Fruit fly (Drosophila melanogaster): ENCODE data around the gene btn.
A peak's percentile ranks its signal among the peaks of the same experiment; 100 is the strongest.

The btn gene

dm6 chr3R:22536504-22537423 is 49.7 kb downstream of the btn start (continued):
- TF ChIP-seq CG10147 (GFP tag; optimal IDR thresholded peaks at IDR 0.05) (peak; percentile 9), pzg (GFP tag; optimal IDR thresholded peaks at IDR 0.05) (no peak), GATAe (GFP tag; conservative IDR thresholded peaks at IDR 0.05) (no peak), ci (GFP tag; IDR thresholded peaks at IDR 0.05) (peak; percentile 62; the same call in 1 of the 3 replicates), CG43689 (GFP tag; IDR thresholded peaks at IDR 0.05) (0 out of 2 replicates have a peak, but pooled peaks have one; percentile 22), row (GFP tag; IDR thresholded peaks at IDR 0.05) (peak; percentile 65), CG6654 (GFP tag; optimal IDR thresholded peaks at IDR 0.05) (no peak), CG3838 (GFP tag; optimal IDR thresholded peaks at IDR 0.05) (no peak), CG42726 (GFP tag; IDR thresholded peaks at IDR 0.05; ENCODE audit: partially characterized antibody) (no peak), CG11560 (tag; IDR thresholded peaks at IDR 0.05) (no peak), dmrt11E (tag; optimal IDR thresholded peaks at IDR 0.05) (no peak), Ada2b (GFP tag; IDR thresholded peaks at IDR 0.05) (peak; percentile 33; the same call in 1 of the 2 replicates), chif (GFP tag; optimal IDR thresholded peaks at IDR 0.05) (no peak), Chrac-16 (GFP tag; optimal IDR thresholded peaks at IDR 0.05) (no peak), Atf-2 (GFP tag; optimal IDR thresholded peaks at IDR 0.05) (no peak), CG10654 (GFP tag; optimal IDR thresholded peaks at IDR 0.05) (no peak), tin (GFP tag; optimal IDR thresholded peaks at IDR 0.05) (peak; percentile 1), Fer2 (tag; optimal IDR thresholded peaks at IDR 0.05) (no peak), grau (tag; optimal IDR thresholded peaks at IDR 0.05) (peak; percentile 54), amos (GFP tag; IDR thresholded peaks at IDR 0.05; ENCODE audit: partially characterized antibody) (no peak), crc (GFP tag; optimal IDR thresholded peaks at IDR 0.05) (no peak), Ssrp (tag; optimal IDR thresholded peaks at IDR 0.05) (peak; percentile 23), CG3726 (GFP tag; IDR thresholded peaks at IDR 0.05) (0 out of 3 replicates have a peak, but pooled peaks have one; percentile 31), sc (optimal IDR thresholded peaks at IDR 0.05) (no peak), sc (GFP tag; optimal IDR thresholded peaks at IDR 0.05) (no peak), H2.0 (GFP tag; IDR thresholded peaks at IDR 0.05) (0 out of 2 replicates have a peak, but pooled peaks have one; percentile 9), Side (GFP tag; optimal IDR thresholded peaks at IDR 0.05) (no peak), Atf6 (GFP tag; IDR thresholded peaks at IDR 0.05) (peak; percentile 32; the same call in 1 of the 2 replicates), zf30C (GFP tag; optimal IDR thresholded peaks at IDR 0.05) (no peak), MTF-1 (GFP tag; optimal IDR thresholded peaks at IDR 0.05; ENCODE audit: borderline replicate concordance) (no peak), Mes4 (GFP tag; optimal IDR thresholded peaks at IDR 0.05) (no peak), eyg (GFP tag; optimal IDR thresholded peaks at IDR 0.05) (no peak), Dad (GFP tag; optimal IDR thresholded peaks at IDR 0.05) (no peak), CG9932 (GFP tag; IDR thresholded peaks at IDR 0.05) (no peak), vnd (GFP tag; IDR thresholded peaks at IDR 0.05; ENCODE audit: partially characterized antibody) (no peak), sens (GFP tag) (peak; percentile 89), CG8924 (tag; optimal IDR thresholded peaks at IDR 0.05) (peak; percentile 50), Eip74EF (GFP tag; optimal IDR thresholded peaks at IDR 0.05) (peak in 1 of 2 experiments; percentile 56), CG12219 (GFP tag; optimal IDR thresholded peaks at IDR 0.05) (peak; percentile 25), CG7556 (GFP tag; optimal IDR thresholded peaks at IDR 0.05) (peak; percentile 39), emc (GFP tag; optimal IDR thresholded peaks at IDR 0.05) (no peak), CG4404 (GFP tag; IDR thresholded peaks at IDR 0.05) (no peak), yki (optimal IDR thresholded peaks at IDR 0.05) (no peak), CkIIα-i1 (GFP tag; IDR thresholded peaks at IDR 0.05) (no peak), Fer3 (tag; optimal IDR thresholded peaks at IDR 0.05) (peak; percentile 37), gcm (GFP tag; optimal IDR thresholded peaks at IDR 0.05) (peak; percentile 22), CG34422 (GFP tag; IDR thresholded peaks at IDR 0.05) (no peak), Blimp-1 (GFP tag; optimal IDR thresholded peaks at IDR 0.05) (peak; percentile 36), NC2β (GFP tag; optimal IDR thresholded peaks at IDR 0.05) (no peak)

All from whole organism, embryonic.